Worm (Caenorhabditis elegans) whole organism, young adult: ENCODE data around the gene lin-52.
A peak's percentile ranks its signal among the peaks of the same experiment; 100 is the strongest.

Experiments used
- T07F8.4 ChIP-seq: sonication (generic microtip); optimal IDR thresholded peaks from 2 replicates; lab custom pipeline; 2016; ENCODE audit warnings: mild to moderate bottlenecking, missing genetic modification characterization, moderate library complexity, missing compliant biosample characterization
- aptf-3 ChIP-seq: fragments of 200-800 bp; sonication (Bioruptor generic); IDR thresholded peaks from 2 replicates; pipeline ENCODE4 v1.3.6; 2022; ENCODE audit warnings: missing genetic modification characterization, missing compliant biosample characterization
- ccch-3 ChIP-seq: fragments of 200-800 bp; sonication (Bioruptor generic); optimal IDR thresholded peaks from 2 replicates; lab custom pipeline; 2018; ENCODE audit warnings: mild to moderate bottlenecking, missing genetic modification characterization, missing compliant biosample characterization
- cebp-1 ChIP-seq, 2 experiments: fragments of 200-800 bp in 1 of 2; sonication (Bioruptor generic) in 1 of 2; sonication (generic microtip) in 1 of 2; IDR thresholded peaks in 1 of 2; optimal IDR thresholded peaks in 1 of 2; 2 replicates each; pipeline versions ENCODE4 v1.3.6 to Lab custom; 2017 to 2022; ENCODE audit warnings: missing compliant biosample characterization in 2 of 2, missing genetic modification characterization in 2 of 2, mild to moderate bottlenecking in 1 of 2, missing genetic modification reagents in 1 of 2, moderate library complexity in 1 of 2
- ceh-27 ChIP-seq: fragments of 200-800 bp; sonication (Bioruptor generic); optimal IDR thresholded peaks from 2 replicates; lab custom pipeline; 2018; ENCODE audit warnings: mild to moderate bottlenecking, missing genetic modification characterization, moderate library complexity, missing compliant biosample characterization
- hmg-20 ChIP-seq: fragments of 200-800 bp; sonication (Bioruptor generic); IDR thresholded peaks from 2 replicates; pipeline ENCODE4 v1.3.6; 2022; ENCODE audit warnings: missing genetic modification reagents, missing genetic modification characterization, missing compliant biosample characterization
- nhr-179 ChIP-seq: sonication (generic microtip); optimal IDR thresholded peaks from 2 replicates; lab custom pipeline; 2016; ENCODE audit warnings: mild to moderate bottlenecking, missing genetic modification characterization, missing compliant biosample characterization
- pbrm-1 ChIP-seq: fragments of 200-800 bp; sonication (Bioruptor generic); IDR thresholded peaks from 2 replicates; pipeline ENCODE4 v1.3.6; 2022; ENCODE audit warnings: missing genetic modification reagents, missing genetic modification characterization, missing compliant biosample characterization
- rec-8 ChIP-seq, 2 experiments: sonication (generic microtip); optimal IDR thresholded peaks; 2 replicates each; lab custom pipeline; 2016; ENCODE audit warnings: mild to moderate bottlenecking in 2 of 2, missing genetic modification characterization in 2 of 2, missing genetic modification reagents in 2 of 2, missing genotype in 2 of 2, missing biosample characterization in 1 of 2, missing compliant biosample characterization in 1 of 2, moderate library complexity in 1 of 2
- unc-62 ChIP-seq: fragments of 150-350 bp; optimal IDR thresholded peaks from 2 replicates; lab custom pipeline; 2014; ENCODE audit warnings: missing biosample characterization, missing genetic modification reagents, missing genetic modification characterization

- TF ChIP-seq aptf-3 (GFP tag; lab: Robert Waterston, UW), result no peak
- no peak for TF ChIP-seq hmg-20 (GFP tag; lab: Robert Waterston, UW)
- no peak for TF ChIP-seq rec-8 (tag; optimal IDR thresholded peaks at IDR 0.05; lab: Kevin White, UChicago)
- TF ChIP-seq pbrm-1 (GFP tag; lab: Robert Waterston, UW), result peak; percentile 49; the same call in 1 of the 2 replicates
- TF ChIP-seq ccch-3 (GFP tag; lab: Kevin White, UChicago), result no peak
- TF ChIP-seq T07F8.4 (tag; lab: Kevin White, UChicago), result no peak
- TF ChIP-seq unc-62 (GFP tag; lab: Kevin White, UChicago), result no peak
- peak; percentile 74; the same call in 1 of the 2 replicates for TF ChIP-seq cebp-1 (GFP tag; IDR thresholded peaks at IDR 0.05; lab: Robert Waterston, UW)
- peak; percentile 94 for TF ChIP-seq cebp-1 (tag; optimal IDR thresholded peaks at IDR 0.05; lab: Kevin White, UChicago)
- TF ChIP-seq ceh-27 (GFP tag; lab: Kevin White, UChicago), result no peak
- TF ChIP-seq nhr-179, result no peak
These were observed 19.4 kb downstream of the lin-52 start, which contains the start of gene riok-3 for ce11 chrIII:9804997-9805610.
